Fruit fly (Drosophila melanogaster) whole organism, prepupa: ENCODE measurements around the gene CG42750.

Experiments used
- CG10631 ChIP-seq: fragments of 200-800 bp; sonication (Bioruptor generic); optimal IDR thresholded peaks from 2 replicates; lab custom pipeline; 2016; ENCODE audit warnings: missing biosample characterization, missing genetic modification characterization
- CG10669 ChIP-seq: fragments of 200-800 bp; sonication (Bioruptor generic); optimal IDR thresholded peaks from 3 replicates; lab custom pipeline; 2018; ENCODE audit warnings: missing biosample characterization, mild to moderate bottlenecking, missing genetic modification characterization, moderate library complexity
- CG11294 ChIP-seq: fragments of 200-800 bp; sonication (Bioruptor generic); IDR thresholded peaks from 2 replicates; pipeline ENCODE4 v1.3.6; 2022; ENCODE audit warnings: missing biosample characterization, missing genetic modification characterization
- CG11762 ChIP-seq: fragments of 200-800 bp; sonication (Bioruptor generic); optimal IDR thresholded peaks from 3 replicates; lab custom pipeline; 2016; ENCODE audit warnings: missing biosample characterization, missing genetic modification characterization; ENCODE audit not compliant: insufficient read depth
- CG11902 ChIP-seq: fragments of 200-800 bp; sonication (Bioruptor generic); optimal IDR thresholded peaks from 3 replicates; lab custom pipeline; 2016; ENCODE audit warnings: missing biosample characterization, missing genetic modification characterization
- CG16779 ChIP-seq: fragments of 200-800 bp; sonication (Bioruptor generic); optimal IDR thresholded peaks from 3 replicates; lab custom pipeline; 2017; ENCODE audit warnings: missing biosample characterization, mild to moderate bottlenecking, missing genetic modification characterization
- CG3032 ChIP-seq: fragments of 200-800 bp; optimal IDR thresholded peaks from 2 replicates; lab custom pipeline; 2019; ENCODE audit warnings: missing biosample characterization, mild to moderate bottlenecking, missing genetic modification characterization, moderate library complexity
- CG31627 ChIP-seq: fragments of 200-800 bp; sonication (Bioruptor generic); optimal IDR thresholded peaks from 3 replicates; lab custom pipeline; 2016; ENCODE audit warnings: missing biosample characterization, missing genetic modification characterization
- CG32006 ChIP-seq: fragments of 200-800 bp; sonication (Bioruptor generic); optimal IDR thresholded peaks from 3 replicates; lab custom pipeline; 2017; ENCODE audit warnings: missing biosample characterization, mild to moderate bottlenecking, missing genetic modification characterization
- CG34406 ChIP-seq: fragments of 200-800 bp; sonication (Bioruptor generic); optimal IDR thresholded peaks from 3 replicates; lab custom pipeline; 2016; ENCODE audit warnings: missing biosample characterization, missing genetic modification characterization
- CG3919 ChIP-seq: fragments of 200-800 bp; sonication (Bioruptor generic); optimal IDR thresholded peaks from 3 replicates; lab custom pipeline; 2016; ENCODE audit warnings: missing biosample characterization, missing genetic modification characterization
- CG4318 ChIP-seq: fragments of 200-800 bp; sonication (Bioruptor generic); optimal IDR thresholded peaks from 3 replicates; lab custom pipeline; 2017; ENCODE audit warnings: missing biosample characterization, mild to moderate bottlenecking, missing genetic modification characterization
- CG6163 ChIP-seq: fragments of 200-800 bp; sonication (Bioruptor generic); IDR thresholded peaks from 3 replicates; pipeline ENCODE4 v1.3.6; 2022; ENCODE audit warnings: missing biosample characterization, missing genetic modification characterization
- CG6276 ChIP-seq: fragments of 200-800 bp; sonication (Bioruptor generic); optimal IDR thresholded peaks from 2 replicates; lab custom pipeline; 2017; ENCODE audit warnings: missing biosample characterization, mild to moderate bottlenecking, missing genetic modification characterization
- CG7368 ChIP-seq: fragments of 200-800 bp; sonication (Bioruptor generic); optimal IDR thresholded peaks from 3 replicates; lab custom pipeline; 2016; ENCODE audit warnings: missing biosample characterization, missing genetic modification characterization
- CG8119 ChIP-seq: fragments of 200-800 bp; sonication (Bioruptor generic); IDR thresholded peaks from 3 replicates; pipeline ENCODE4 v1.3.6; 2022; ENCODE audit warnings: missing biosample characterization, missing genetic modification characterization
- CG8319 ChIP-seq: fragments of 200-800 bp; sonication (Bioruptor generic); optimal IDR thresholded peaks from 3 replicates; lab custom pipeline; 2016; ENCODE audit warnings: missing biosample characterization, missing genetic modification characterization
- CG8632 ChIP-seq: fragments of 200-800 bp; sonication (Bioruptor generic); optimal IDR thresholded peaks from 3 replicates; lab custom pipeline; 2016; ENCODE audit warnings: missing biosample characterization, missing genetic modification characterization
- Eip75B ChIP-seq: fragments of 200-800 bp; sonication (Bioruptor generic); optimal IDR thresholded peaks from 3 replicates; lab custom pipeline; 2016; ENCODE audit warnings: missing biosample characterization, missing genetic modification characterization
- Eip78C ChIP-seq: fragments of 200-800 bp; sonication (Bioruptor generic); peaks from one replicate; lab custom pipeline; 2016; ENCODE audit warnings: missing biosample characterization, missing genetic modification characterization
- Ets21C ChIP-seq: fragments of 200-800 bp; sonication (Bioruptor generic); optimal IDR thresholded peaks from 3 replicates; lab custom pipeline; 2016; ENCODE audit warnings: missing biosample characterization, missing genetic modification characterization
- Gug ChIP-seq: fragments of 200-800 bp; sonication (Bioruptor generic); IDR thresholded peaks from 2 replicates; pipeline ENCODE4 v1.3.6; 2022; ENCODE audit warnings: missing biosample characterization, missing genetic modification characterization
- Hr39 ChIP-seq: fragments of 200-800 bp; sonication (Bioruptor generic); optimal IDR thresholded peaks from 2 replicates; lab custom pipeline; 2016; ENCODE audit warnings: missing biosample characterization, missing genetic modification characterization
- Lpt ChIP-seq: fragments of 200-800 bp; sonication (Bioruptor generic); optimal IDR thresholded peaks from 3 replicates; lab custom pipeline; 2016; ENCODE audit warnings: missing biosample characterization, missing genetic modification characterization
- Met ChIP-seq: fragments of 200-800 bp; sonication (Bioruptor generic); optimal IDR thresholded peaks from 3 replicates; lab custom pipeline; 2016; ENCODE audit warnings: missing biosample characterization, missing genetic modification characterization
- OdsH ChIP-seq: fragments of 200-800 bp; sonication (Bioruptor generic); optimal IDR thresholded peaks from 3 replicates; lab custom pipeline; 2016; ENCODE audit warnings: missing biosample characterization, missing genetic modification characterization
- Sox102F ChIP-seq: fragments of 200-800 bp; sonication (Bioruptor generic); optimal IDR thresholded peaks from 2 replicates; lab custom pipeline; 2016; ENCODE audit warnings: missing biosample characterization, mild to moderate bottlenecking, missing genetic modification characterization
- Sox14 ChIP-seq: fragments of 200-800 bp; sonication (Bioruptor generic); optimal IDR thresholded peaks from 3 replicates; lab custom pipeline; 2016; ENCODE audit warnings: missing biosample characterization, missing genetic modification characterization
- achi ChIP-seq: fragments of 200-800 bp; sonication (Bioruptor generic); optimal IDR thresholded peaks from 3 replicates; lab custom pipeline; 2016; ENCODE audit warnings: missing biosample characterization, missing genetic modification characterization
- acj6 ChIP-seq: fragments of 200-800 bp; sonication (Bioruptor generic); optimal IDR thresholded peaks from 3 replicates; lab custom pipeline; 2016; ENCODE audit warnings: missing biosample characterization, missing genetic modification characterization
- dac ChIP-seq: fragments of 200-800 bp; sonication (Bioruptor generic); optimal IDR thresholded peaks from 2 replicates; lab custom pipeline; 2017; ENCODE audit warnings: missing biosample characterization, mild to moderate bottlenecking, missing genetic modification characterization
- dsx ChIP-seq: fragments of 200-800 bp; optimal IDR thresholded peaks from 3 replicates; lab custom pipeline; 2019; ENCODE audit warnings: missing biosample characterization, mild to moderate bottlenecking, missing genetic modification characterization, moderate library complexity; ENCODE audit not compliant: poor library complexity, severe bottlenecking
- fd59A ChIP-seq: fragments of 200-800 bp; sonication (Bioruptor generic); optimal IDR thresholded peaks from 2 replicates; lab custom pipeline; 2017; ENCODE audit warnings: missing biosample characterization, mild to moderate bottlenecking, missing genetic modification characterization, missing genetic modification reagents
- fd85E ChIP-seq: fragments of 200-800 bp; sonication (Bioruptor generic); optimal IDR thresholded peaks from 3 replicates; lab custom pipeline; 2016; ENCODE audit warnings: missing biosample characterization, missing genetic modification characterization
- fkh ChIP-seq: fragments of 200-800 bp; sonication (Bioruptor generic); optimal IDR thresholded peaks from 3 replicates; lab custom pipeline; 2017; ENCODE audit warnings: missing biosample characterization, mild to moderate bottlenecking, missing genetic modification characterization, moderate library complexity
- lz ChIP-seq: fragments of 200-800 bp; sonication (Bioruptor generic); optimal IDR thresholded peaks from 3 replicates; lab custom pipeline; 2016; ENCODE audit warnings: missing biosample characterization, missing genetic modification characterization
- net ChIP-seq: fragments of 200-800 bp; sonication (Bioruptor generic); optimal IDR thresholded peaks from 3 replicates; lab custom pipeline; 2016; ENCODE audit warnings: missing biosample characterization, missing genetic modification characterization
- pdm3 ChIP-seq: fragments of 200-800 bp; sonication (Bioruptor generic); optimal IDR thresholded peaks from 3 replicates; lab custom pipeline; 2016; ENCODE audit warnings: missing biosample characterization, missing genetic modification characterization
- salr ChIP-seq, 2 experiments: fragments of 200-800 bp; sonication (Bioruptor generic); optimal IDR thresholded peaks; 3 replicates each; lab custom pipeline; 2016 to 2018; ENCODE audit warnings: missing biosample characterization in 2 of 2, missing genetic modification characterization in 2 of 2, mild to moderate bottlenecking in 1 of 2
- svp ChIP-seq: fragments of 200-800 bp; sonication (Bioruptor generic); peaks from one replicate; lab custom pipeline; 2016; ENCODE audit warnings: missing biosample characterization, missing genetic modification characterization
- topi ChIP-seq: fragments of 200-800 bp; sonication (Bioruptor generic); optimal IDR thresholded peaks from 3 replicates; lab custom pipeline; 2016; ENCODE audit warnings: missing biosample characterization, missing genetic modification characterization
- vri ChIP-seq: fragments of 200-800 bp; sonication (Bioruptor generic); optimal IDR thresholded peaks from 3 replicates; lab custom pipeline; 2016; ENCODE audit warnings: missing biosample characterization, mild to moderate bottlenecking, missing genetic modification characterization

The CG42750 gene

DNA sequence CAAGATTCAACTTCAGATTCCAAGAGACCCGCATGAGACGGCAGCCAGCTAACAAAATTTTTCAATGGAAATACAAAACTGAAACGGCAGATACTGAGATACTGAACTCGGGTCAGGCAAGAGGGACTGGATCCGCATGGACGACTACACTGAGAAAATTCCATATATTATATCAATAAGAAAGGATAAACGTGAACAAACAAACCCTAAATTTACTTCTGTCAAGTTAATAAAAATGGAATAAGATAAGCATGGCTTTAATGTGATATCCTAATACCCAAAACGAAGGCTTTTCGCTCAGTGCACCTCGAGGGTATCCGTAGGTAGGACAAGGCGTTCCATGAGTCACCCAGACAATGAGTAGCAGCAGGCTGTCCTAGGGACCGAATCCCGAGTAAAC is 130.3 kb downstream of the CG42750 start (continued):
- peak; percentile 92 for TF ChIP-seq OdsH (GFP tag; lab: Kevin White, UChicago)
- TF ChIP-seq CG31627 (GFP tag; lab: Kevin White, UChicago), result peak; percentile 94
- peak; percentile 89 for TF ChIP-seq CG10669 (GFP tag; lab: Kevin White, UChicago)
- TF ChIP-seq fd85E (GFP tag; lab: Kevin White, UChicago), result peak; percentile 69
- peak; percentile 87 for TF ChIP-seq net (GFP tag; lab: Kevin White, UChicago)
- peak; percentile 76 for TF ChIP-seq fkh
- TF ChIP-seq fd59A (GFP tag; lab: Kevin White, UChicago), result peak; percentile 87
- peak; percentile 78 for TF ChIP-seq Lpt (GFP tag; lab: Kevin White, UChicago)
- peak; percentile 85 for TF ChIP-seq CG8119 (GFP tag; lab: Robert Waterston, UW)
- TF ChIP-seq Sox102F (GFP tag; lab: Kevin White, UChicago), result peak; percentile 94
- peak; percentile 90 for TF ChIP-seq CG7368
- TF ChIP-seq CG6163 (GFP tag; lab: Robert Waterston, UW), result peak; percentile 96
- peak; percentile 92 for TF ChIP-seq CG8632 (GFP tag; lab: Kevin White, UChicago)
- TF ChIP-seq CG4318 (GFP tag; lab: Kevin White, UChicago), result peak; percentile 61
- TF ChIP-seq Eip75B (GFP tag; lab: Kevin White, UChicago), result peak; percentile 91
- peak; percentile 91 for TF ChIP-seq achi
- peak; percentile 93 for TF ChIP-seq lz (GFP tag; lab: Kevin White, UChicago)
- TF ChIP-seq Met, result peak; percentile 96
- peak; percentile 95 for TF ChIP-seq CG3919 (GFP tag; lab: Kevin White, UChicago)
- peak; percentile 69 to 83 for TF ChIP-seq salr (GFP tag; optimal IDR thresholded peaks at IDR 0.05; lab: Kevin White, UChicago)
- peak; percentile 62 for TF ChIP-seq Gug (GFP tag; lab: Robert Waterston, UW)
- peak; percentile 91 for TF ChIP-seq CG8319
- TF ChIP-seq CG34406, result peak; percentile 92

dm6 chr2L:18144268-18144834 is 131.2 kb downstream of the CG42750 start:
- TF ChIP-seq CG6163 (GFP tag; lab: Robert Waterston, UW) (no peak), fkh (peak; percentile 26), CG10631 (GFP tag; lab: Kevin White, UChicago) (no peak), topi (no peak), vri (GFP tag; lab: Kevin White, UChicago) (peak; percentile 10)

- TF ChIP-seq Sox14 (GFP tag; lab: Kevin White, UChicago) (no peak), fd85E (GFP tag; lab: Kevin White, UChicago) (no peak), net (GFP tag; lab: Kevin White, UChicago) (no peak), Eip78C (GFP tag; lab: Kevin White, UChicago) (no peak), CG10669 (GFP tag; lab: Kevin White, UChicago) (no peak), svp (GFP tag; lab: Kevin White, UChicago) (peak; percentile 91)
- TF ChIP-seq, all 60 proteins: peak for 1
Observed at dm6 chr2L:18143176-18143575, 132.4 kb downstream of the CG42750 start.

- TF ChIP-seq lz (GFP tag; lab: Kevin White, UChicago), result peak; percentile 77
- TF ChIP-seq CG11762 (GFP tag; lab: Kevin White, UChicago), result peak; percentile 61
- peak; percentile 50 for TF ChIP-seq CG16779 (tag; lab: Kevin White, UChicago)
- TF ChIP-seq Hr39 (GFP tag; lab: Kevin White, UChicago), result peak; percentile 68
- TF ChIP-seq CG11902 (GFP tag; lab: Kevin White, UChicago), result peak; percentile 25
- peak; percentile 51 for TF ChIP-seq CG8319
- peak; percentile 43 for TF ChIP-seq dac (GFP tag; lab: Kevin White, UChicago)
- peak; percentile 74 for TF ChIP-seq CG6276 (GFP tag; lab: Kevin White, UChicago)
- TF ChIP-seq CG11294, result peak; percentile 39; the same call in 1 of the 2 replicates
- TF ChIP-seq CG3032 (tag; lab: Kevin White, UChicago), result peak; percentile 52
- TF ChIP-seq dsx (GFP tag; lab: Kevin White, UChicago), result peak; percentile 63
- peak; percentile 57 for TF ChIP-seq Ets21C (GFP tag; lab: Kevin White, UChicago)
- peak; percentile 87 for TF ChIP-seq CG32006
- no peak for TF ChIP-seq fkh
- TF ChIP-seq pdm3 (GFP tag; lab: Kevin White, UChicago), result peak; percentile 79
- TF ChIP-seq svp (GFP tag; lab: Kevin White, UChicago), result peak; percentile 87
- peak; percentile 57 for TF ChIP-seq CG10669 (GFP tag; lab: Kevin White, UChicago)
- peak; percentile 64 for TF ChIP-seq CG34406
- TF ChIP-seq acj6 (GFP tag; lab: Kevin White, UChicago), result peak; percentile 74
- peak; percentile 69 for TF ChIP-seq vri (GFP tag; lab: Kevin White, UChicago)
- peak; percentile 58 for TF ChIP-seq achi
- TF ChIP-seq CG8119 (GFP tag; lab: Robert Waterston, UW), result peak; percentile 84
Observed at dm6 chr2L:18141471-18142345, 133.9 kb downstream of the CG42750 start.
